Worm (Caenorhabditis elegans) whole organism, L3 larva: ENCODE results near the gene sra-12.

Experiments
- R02D3.7 ChIP-seq: fragments of 150-350 bp; optimal IDR thresholded peaks from 2 replicates; lab custom pipeline; 2014; ENCODE audit warnings: missing biosample characterization, missing genetic modification characterization
- ZK546.5 ChIP-seq: sonication (generic microtip); optimal IDR thresholded peaks from 2 replicates; lab custom pipeline; 2017; ENCODE audit warnings: missing biosample characterization, missing genetic modification characterization
- aly-2 ChIP-seq: fragments of 150-350 bp; optimal IDR thresholded peaks from 2 replicates; lab custom pipeline; 2014; ENCODE audit warnings: missing biosample characterization, missing genetic modification characterization
- ama-1 ChIP-seq: fragments of 150-350 bp; optimal IDR thresholded peaks from 2 replicates; lab custom pipeline; 2018
- ceh-16 ChIP-seq: sonication (generic microtip); optimal IDR thresholded peaks from 2 replicates; lab custom pipeline; 2017; ENCODE audit warnings: missing biosample characterization, missing genetic modification characterization
- ceh-82 ChIP-seq: fragments of 150-350 bp; optimal IDR thresholded peaks from 2 replicates; lab custom pipeline; 2014; ENCODE audit warnings: missing biosample characterization, missing genetic modification characterization
- ceh-9 ChIP-seq: sonication (generic microtip); optimal IDR thresholded peaks from 2 replicates; lab custom pipeline; 2018; ENCODE audit warnings: missing biosample characterization, missing genetic modification characterization
- daf-12 ChIP-seq: fragments of 150-350 bp; optimal IDR thresholded peaks from 2 replicates; lab custom pipeline; 2014; ENCODE audit warnings: missing biosample characterization, missing genetic modification reagents, missing genetic modification characterization
- egl-27 ChIP-seq: sonication (generic microtip); optimal IDR thresholded peaks from 4 replicates; lab custom pipeline; 2017; ENCODE audit warnings: missing biosample characterization, missing genetic modification reagents, missing genetic modification characterization
- egl-5 ChIP-seq: fragments of 150-350 bp; optimal IDR thresholded peaks from 2 replicates; lab custom pipeline; 2017; ENCODE audit warnings: missing biosample characterization, missing genetic modification reagents, missing genetic modification characterization, inconsistent platforms
- elt-3 ChIP-seq, 3 experiments: fragments of 150-350 bp in 1 of 3; sonication (generic microtip) in 2 of 3; optimal IDR thresholded peaks; 2 replicates in 2 of 3; 4 replicates in 1 of 3; lab custom pipeline; 2014 to 2017; ENCODE audit warnings: missing biosample characterization in 3 of 3, missing genetic modification characterization in 3 of 3
- eor-1 ChIP-seq, 2 experiments: fragments of 150-350 bp; optimal IDR thresholded peaks; 2 replicates each; lab custom pipeline; 2014 to 2018; ENCODE audit warnings: missing biosample characterization in 2 of 2, missing genetic modification characterization in 2 of 2
- fkh-10 ChIP-seq: sonication (generic microtip); optimal IDR thresholded peaks from 2 replicates; lab custom pipeline; 2017; ENCODE audit warnings: missing biosample characterization, missing genetic modification reagents, missing genetic modification characterization
- fkh-2 ChIP-seq: fragments of 150-350 bp; optimal IDR thresholded peaks from 2 replicates; lab custom pipeline; 2014; ENCODE audit warnings: missing biosample characterization, missing genetic modification reagents, missing genetic modification characterization
- fos-1 ChIP-seq: fragments of 150-350 bp; optimal IDR thresholded peaks from 2 replicates; lab custom pipeline; 2014; ENCODE audit warnings: missing biosample characterization, missing genetic modification characterization
- lin-39 ChIP-seq: fragments of 150-350 bp; optimal IDR thresholded peaks from 2 replicates; lab custom pipeline; 2018; ENCODE audit warnings: missing biosample characterization, missing genetic modification reagents, missing genetic modification characterization
- lsy-12 ChIP-seq: sonication (generic microtip); optimal IDR thresholded peaks from 2 replicates; lab custom pipeline; 2016; ENCODE audit warnings: mild to moderate bottlenecking, missing genetic modification characterization, missing compliant biosample characterization
- mdl-1 ChIP-seq: fragments of 150-350 bp; optimal IDR thresholded peaks from 2 replicates; lab custom pipeline; 2014; ENCODE audit warnings: missing biosample characterization, missing genetic modification characterization
- mml-1 ChIP-seq: fragments of 150-350 bp; sonication (generic microtip); optimal IDR thresholded peaks from 3 replicates; lab custom pipeline; 2014; ENCODE audit warnings: missing biosample characterization, missing genetic modification characterization
- nfya-1 ChIP-seq: sonication (generic microtip); optimal IDR thresholded peaks from 2 replicates; lab custom pipeline; 2017; ENCODE audit warnings: missing genetic modification characterization, mild to moderate bottlenecking, missing compliant biosample characterization, antibody characterized with exemption, moderate library complexity; ENCODE audit not compliant: insufficient read depth
- nhr-11 ChIP-seq: fragments of 150-350 bp; optimal IDR thresholded peaks from 2 replicates; lab custom pipeline; 2014; ENCODE audit warnings: missing biosample characterization, missing genetic modification characterization
- nhr-237 ChIP-seq: fragments of 150-350 bp; optimal IDR thresholded peaks from 2 replicates; lab custom pipeline; 2014; ENCODE audit warnings: missing biosample characterization, missing genetic modification characterization
- nhr-25 ChIP-seq: sonication (generic microtip); optimal IDR thresholded peaks from 2 replicates; lab custom pipeline; 2017; ENCODE audit warnings: missing biosample characterization, missing genetic modification characterization
- nhr-28 ChIP-seq: fragments of 150-350 bp; optimal IDR thresholded peaks from 2 replicates; lab custom pipeline; 2014; ENCODE audit warnings: missing biosample characterization, missing genetic modification characterization
- nhr-43 ChIP-seq: sonication (generic microtip); optimal IDR thresholded peaks from 2 replicates; lab custom pipeline; 2016; ENCODE audit warnings: mild to moderate bottlenecking, missing genetic modification characterization, missing compliant biosample characterization; ENCODE audit not compliant: poor library complexity, severe bottlenecking
- nhr-76 ChIP-seq: fragments of 150-350 bp; sonication (generic microtip); optimal IDR thresholded peaks from 5 replicates; lab custom pipeline; 2014; ENCODE audit warnings: missing biosample characterization, missing genetic modification characterization
- pqm-1 ChIP-seq: fragments of 150-350 bp; optimal IDR thresholded peaks from 2 replicates; lab custom pipeline; 2017; ENCODE audit warnings: missing biosample characterization, missing genetic modification characterization, inconsistent platforms
- sea-2 ChIP-seq: fragments of 150-350 bp; sonication (generic microtip); optimal IDR thresholded peaks from 4 replicates; lab custom pipeline; 2014; ENCODE audit warnings: missing biosample characterization, missing genetic modification reagents, missing genetic modification characterization
- skn-1 ChIP-seq: fragments of 150-350 bp; optimal IDR thresholded peaks from 2 replicates; lab custom pipeline; 2014; ENCODE audit warnings: missing biosample characterization, missing genetic modification characterization
- snpc-4 ChIP-seq: fragments of 150-350 bp; optimal IDR thresholded peaks from 2 replicates; lab custom pipeline; 2014; ENCODE audit warnings: missing biosample characterization, missing genetic modification characterization
- unc-62 ChIP-seq: fragments of 150-350 bp; sonication (generic microtip); optimal IDR thresholded peaks from 4 replicates; lab custom pipeline; 2014; ENCODE audit warnings: missing biosample characterization, missing genetic modification reagents, missing genetic modification characterization
- zag-1 ChIP-seq: fragments of 150-350 bp; optimal IDR thresholded peaks from 2 replicates; lab custom pipeline; 2014; ENCODE audit warnings: missing biosample characterization, missing genetic modification characterization
- ztf-11 ChIP-seq: fragments of 150-350 bp; optimal IDR thresholded peaks from 2 replicates; lab custom pipeline; 2014; ENCODE audit warnings: missing biosample characterization, missing genetic modification characterization
- ztf-4 ChIP-seq: fragments of 150-350 bp; optimal IDR thresholded peaks from 2 replicates; lab custom pipeline; 2014; ENCODE audit warnings: missing biosample characterization, missing genetic modification characterization

The sra-12 gene

ce11 chrII:10912995-10913394 lies 8.7 kb upstream of the sra-12 start:
- no peak for TF ChIP-seq ztf-4
- TF ChIP-seq elt-3 (tag; optimal IDR thresholded peaks at IDR 0.05; lab: Kevin White, UChicago), result no peak
- no peak for TF ChIP-seq R02D3.7 (tag; lab: Kevin White, UChicago)
- TF ChIP-seq nhr-76, result no peak
- no peak for TF ChIP-seq unc-62 (GFP tag; lab: Kevin White, UChicago)
- no peak for TF ChIP-seq nhr-28 (tag; lab: Kevin White, UChicago)
- TF ChIP-seq egl-5 (tag; lab: Kevin White, UChicago), result no peak
- no peak for TF ChIP-seq fkh-10 (GFP tag; lab: Kevin White, UChicago)
- TF ChIP-seq ceh-82 (tag; lab: Kevin White, UChicago), result no peak
- TF ChIP-seq skn-1 (tag; lab: Kevin White, UChicago), result no peak
- TF ChIP-seq fos-1 (tag; lab: Kevin White, UChicago), result no peak
- TF ChIP-seq mml-1 (tag; lab: Kevin White, UChicago), result no peak
- no peak for TF ChIP-seq fkh-2 (tag; lab: Kevin White, UChicago)
- no peak for TF ChIP-seq snpc-4 (tag; lab: Kevin White, UChicago)
- TF ChIP-seq ceh-9 (tag; lab: Kevin White, UChicago), result no peak
- TF ChIP-seq eor-1 (tag; optimal IDR thresholded peaks at IDR 0.05; lab: Kevin White, UChicago), result no peak

- TF ChIP-seq lin-39 (tag; lab: Kevin White, UChicago) (no peak), aly-2 (tag; lab: Kevin White, UChicago) (no peak), nhr-237 (no peak), R02D3.7 (tag; lab: Kevin White, UChicago) (no peak), unc-62 (GFP tag; lab: Kevin White, UChicago) (no peak), egl-27 (tag; lab: Kevin White, UChicago) (no peak), fkh-2 (tag; lab: Kevin White, UChicago) (no peak)
These were observed 5.9 kb upstream of the sra-12 start, which contains the start of gene sra-11 for ce11 chrII:10910219-10910618. sra-11 (minus strand) TSS chrII:10910319.

DNA sequence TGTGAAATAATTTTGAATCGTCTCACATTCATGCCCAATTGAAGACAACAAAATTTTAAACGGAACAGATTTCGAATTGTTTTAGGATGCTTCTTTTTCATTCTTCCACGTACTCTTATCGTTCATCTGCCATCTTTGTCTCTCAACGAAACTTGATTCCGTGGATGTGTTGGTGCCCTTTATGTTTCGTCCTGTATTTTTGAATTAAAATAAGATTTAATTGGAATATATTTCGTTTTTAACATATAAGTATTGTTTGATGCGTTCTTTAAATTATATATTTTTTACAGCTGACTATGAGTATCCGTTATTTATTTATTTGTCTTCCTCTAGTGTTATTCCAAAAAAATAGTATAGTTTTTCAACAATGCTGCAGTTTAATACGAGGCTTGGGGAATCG lies 2.2 kb downstream of the sra-12 start, which contains the start of gene gly-1:
TSS of gene gly-1 (minus strand) at position 101 of the 400 bp plus-strand sequence.
- TF ChIP-seq zag-1 (no peak), ceh-82 (tag; lab: Kevin White, UChicago) (no peak), R02D3.7 (tag; lab: Kevin White, UChicago) (no peak), nhr-11 (no peak), fkh-10 (GFP tag; lab: Kevin White, UChicago) (no peak), snpc-4 (tag; lab: Kevin White, UChicago) (no peak), egl-27 (tag; lab: Kevin White, UChicago) (no peak), mdl-1 (no peak)
- TF ChIP-seq, all 47 proteins: peak for 0

- no peak for TF ChIP-seq unc-62 (GFP tag; lab: Kevin White, UChicago)
- TF ChIP-seq egl-5 (tag; lab: Kevin White, UChicago), result no peak
- no peak for TF ChIP-seq nhr-43 (tag; lab: Kevin White, UChicago)
- no peak for TF ChIP-seq ama-1 (lab: Kevin White, UChicago)
- no peak for TF ChIP-seq nhr-25 (tag; lab: Kevin White, UChicago)
- no peak for TF ChIP-seq ZK546.5
- TF ChIP-seq nfya-1 (tag; lab: Kevin White, UChicago), result no peak
- no peak for TF ChIP-seq ztf-11
- no peak for TF ChIP-seq nhr-76
- no peak for TF ChIP-seq pqm-1
- no peak for TF ChIP-seq eor-1 (tag; optimal IDR thresholded peaks at IDR 0.05; lab: Kevin White, UChicago)
- TF ChIP-seq egl-27 (tag; lab: Kevin White, UChicago), result no peak
- no peak for TF ChIP-seq lin-39 (tag; lab: Kevin White, UChicago)
- no peak for TF ChIP-seq R02D3.7 (tag; lab: Kevin White, UChicago)
- no peak for TF ChIP-seq sea-2
- no peak for TF ChIP-seq aly-2 (tag; lab: Kevin White, UChicago)
- TF ChIP-seq fkh-10 (GFP tag; lab: Kevin White, UChicago), result no peak
- TF ChIP-seq, all 47 proteins: peak for 0
These were observed 5.3 kb downstream of the sra-12 start for ce11 chrII:10898998-10899397.

DNA sequence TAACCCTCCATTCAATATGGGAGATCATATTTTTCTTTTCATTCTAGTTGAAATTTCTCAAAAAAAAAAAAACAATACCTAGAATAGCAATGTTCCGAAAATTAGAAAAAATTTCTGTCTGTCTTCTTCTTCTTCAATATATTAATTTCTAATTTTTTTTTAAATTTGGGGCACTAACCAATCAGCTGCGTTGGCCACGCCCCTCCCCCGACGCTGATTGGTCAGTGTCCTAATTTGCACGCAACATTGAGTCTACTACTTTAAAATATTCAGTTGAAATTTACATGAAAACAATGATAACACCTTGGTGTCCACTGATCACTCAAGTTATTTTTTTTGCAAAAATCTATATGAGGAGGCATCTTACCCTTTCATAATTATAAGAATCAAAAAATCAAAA lies 8.3 kb downstream of the sra-12 start:
- peak; percentile 71 for TF ChIP-seq nfya-1 (tag; lab: Kevin White, UChicago)
- TF ChIP-seq ceh-9 (tag; lab: Kevin White, UChicago), result no peak
- TF ChIP-seq, all 47 proteins: peak for 1

ce11 chrII:10894996-10895395 lies 9.3 kb downstream of the sra-12 start, which contains the start of gene sra-10:
sra-10 (minus strand) TSS chrII:10895096.
- TF ChIP-seq ceh-16 (tag; lab: Kevin White, UChicago) (no peak), pqm-1 (no peak), nhr-43 (tag; lab: Kevin White, UChicago) (no peak), lsy-12 (tag; lab: Kevin White, UChicago) (no peak), fkh-2 (tag; lab: Kevin White, UChicago) (no peak), ama-1 (lab: Kevin White, UChicago) (no peak), mml-1 (tag; lab: Kevin White, UChicago) (no peak), nhr-28 (tag; lab: Kevin White, UChicago) (no peak), unc-62 (GFP tag; lab: Kevin White, UChicago) (no peak), aly-2 (tag; lab: Kevin White, UChicago) (no peak), daf-12 (tag; lab: Kevin White, UChicago) (no peak)
